Fruit fly (Drosophila melanogaster) whole organism, embryonic: ENCODE data around the gene defl.

Source experiments
- CG11247 ChIP-seq: fragments of 200-800 bp; sonication (Bioruptor generic); IDR thresholded peaks from 2 replicates; pipeline ENCODE4 v1.3.6; 2022; ENCODE audit warnings: missing biosample characterization, missing genetic modification characterization
- CG8478 ChIP-seq: fragments of >200 bp; optimal IDR thresholded peaks from 2 replicates; lab custom pipeline; 2018

DNA sequence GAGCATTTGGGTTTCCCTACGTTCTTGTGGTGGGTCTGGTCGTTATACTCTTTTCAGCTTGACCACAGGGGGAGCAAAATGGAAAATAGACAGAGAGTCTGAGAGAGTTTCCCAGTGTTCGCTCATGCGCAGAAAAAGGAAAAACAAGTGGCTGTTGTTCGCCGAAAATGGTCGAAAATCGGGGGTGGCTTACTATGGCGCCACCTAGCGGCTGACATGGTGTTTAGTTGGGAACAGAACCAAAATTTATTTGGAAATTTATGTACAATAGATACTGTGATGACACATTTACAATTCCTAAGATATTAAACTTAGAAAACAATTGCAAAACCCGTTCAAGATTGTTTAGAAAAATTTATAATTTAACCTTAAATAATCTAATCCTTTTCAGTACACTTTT lies 28.4 kb downstream of the defl start:
- TF ChIP-seq CG11247 (no peak), CG8478 (no peak)
